Fruit fly (Drosophila melanogaster) whole organism, embryonic: ENCODE results near the gene CG15034.
A peak's percentile ranks its signal among the peaks of the same experiment; 100 is the strongest.

Experiments used
- B-H2 ChIP-seq: fragments of 200-800 bp; sonication (Bioruptor generic); optimal IDR thresholded peaks from 2 replicates; lab custom pipeline; 2018; ENCODE audit warnings: missing biosample characterization, mild to moderate bottlenecking, missing genetic modification characterization
- Bteb2 ChIP-seq: fragments of 200-800 bp; sonication (Bioruptor generic); optimal IDR thresholded peaks from 2 replicates; lab custom pipeline; 2016; ENCODE audit warnings: missing biosample characterization, missing genetic modification characterization
- CG14667 ChIP-seq: fragments of 200-800 bp; sonication (Bioruptor generic); IDR thresholded peaks from 2 replicates; pipeline ENCODE4 v1.3.6; 2022; ENCODE audit warnings: missing biosample characterization, missing genetic modification characterization
- CG15269 ChIP-seq: fragments of 200-800 bp; sonication (Bioruptor generic); optimal IDR thresholded peaks from 2 replicates; lab custom pipeline; 2018; ENCODE audit warnings: missing biosample characterization, mild to moderate bottlenecking, missing genetic modification characterization, moderate library complexity
- CG1602 ChIP-seq: fragments of 200-800 bp; sonication (Bioruptor generic); optimal IDR thresholded peaks from 3 replicates; lab custom pipeline; 2016; ENCODE audit warnings: missing biosample characterization, missing genetic modification characterization
- CG17328 ChIP-seq: fragments of 200-800 bp; sonication (Bioruptor generic); IDR thresholded peaks from 2 replicates; pipeline ENCODE4 v1.3.6; 2022; ENCODE audit warnings: missing biosample characterization, missing genetic modification characterization
- CG17802 ChIP-seq: fragments of 200-800 bp; sonication (Bioruptor generic); optimal IDR thresholded peaks from 2 replicates; lab custom pipeline; 2018; ENCODE audit warnings: missing biosample characterization, mild to moderate bottlenecking, missing genetic modification characterization, moderate library complexity
- CG17912 ChIP-seq: fragments of 200-800 bp; sonication (Bioruptor generic); optimal IDR thresholded peaks from 2 replicates; lab custom pipeline; 2018; ENCODE audit warnings: missing biosample characterization, mild to moderate bottlenecking, missing genetic modification characterization
- CG2712 ChIP-seq: fragments of 200-800 bp; optimal IDR thresholded peaks from 3 replicates; lab custom pipeline; 2019; ENCODE audit warnings: missing biosample characterization, mild to moderate bottlenecking, missing genetic modification characterization, moderate library complexity
- CG31365 ChIP-seq: fragments of 200-800 bp; sonication (Bioruptor generic); optimal IDR thresholded peaks from 2 replicates; lab custom pipeline; 2018; ENCODE audit warnings: missing biosample characterization, mild to moderate bottlenecking, missing genetic modification characterization
- CG31441 ChIP-seq: fragments of 200-800 bp; sonication (Bioruptor generic); IDR thresholded peaks from 2 replicates; pipeline ENCODE4 v1.3.6; 2022; ENCODE audit warnings: missing biosample characterization, missing genetic modification characterization
- CG3407 ChIP-seq: fragments of 200-800 bp; sonication (Bioruptor generic); optimal IDR thresholded peaks from 2 replicates; lab custom pipeline; 2018; ENCODE audit warnings: missing biosample characterization, mild to moderate bottlenecking, missing genetic modification characterization
- CG42726 ChIP-seq: fragments of 200-800 bp; sonication (Bioruptor generic); IDR thresholded peaks from 2 replicates; pipeline ENCODE4 v1.3.6; 2022; ENCODE audit warnings: missing biosample characterization, missing genetic modification characterization; ENCODE audit not compliant: partially characterized antibody
- CG4404 ChIP-seq: fragments of 200-800 bp; sonication (Bioruptor generic); IDR thresholded peaks from 2 replicates; pipeline ENCODE4 v1.3.6; 2022; ENCODE audit warnings: missing biosample characterization, missing genetic modification characterization
- CG5180 ChIP-seq: fragments of 200-800 bp; sonication (Bioruptor generic); optimal IDR thresholded peaks from 3 replicates; lab custom pipeline; 2017; ENCODE audit warnings: missing biosample characterization, missing genetic modification characterization, mild to moderate bottlenecking, moderate library complexity, missing genetic modification reagents
- CG6254 ChIP-seq: fragments of 200-800 bp; sonication (Bioruptor generic); optimal IDR thresholded peaks from 3 replicates; lab custom pipeline; 2017; ENCODE audit warnings: mild to moderate bottlenecking, missing biosample characterization, missing genetic modification reagents, missing genetic modification characterization
- CG7745 ChIP-seq: fragments of 200-800 bp; sonication (Bioruptor generic); optimal IDR thresholded peaks from 2 replicates; lab custom pipeline; 2018; ENCODE audit warnings: missing biosample characterization, mild to moderate bottlenecking, missing genetic modification characterization, moderate library complexity
- CoRest ChIP-seq: fragments of 200-800 bp; sonication (Bioruptor generic); optimal IDR thresholded peaks from 3 replicates; lab custom pipeline; 2018; ENCODE audit warnings: missing biosample characterization, mild to moderate bottlenecking, missing genetic modification characterization, moderate library complexity
- Deaf1 ChIP-seq: fragments of 200-800 bp; optimal IDR thresholded peaks from 3 replicates; lab custom pipeline; 2019; ENCODE audit warnings: missing biosample characterization, mild to moderate bottlenecking, missing genetic modification characterization, moderate library complexity
- Dip2 ChIP-seq: fragments of 200-800 bp; sonication (Bioruptor generic); IDR thresholded peaks from 2 replicates; pipeline ENCODE4 v1.3.6; 2022; ENCODE audit warnings: missing biosample characterization, missing genetic modification characterization
- Doc2 ChIP-seq: fragments of 200-800 bp; sonication (Bioruptor generic); IDR thresholded peaks from 2 replicates; pipeline ENCODE4 v1.3.6; 2022; ENCODE audit warnings: missing biosample characterization, missing genetic modification characterization
- Ets65A ChIP-seq: fragments of 200-800 bp; sonication (Bioruptor generic); peaks from one replicate; lab custom pipeline; 2016; ENCODE audit warnings: missing biosample characterization, missing genetic modification characterization
- Jarid2 ChIP-seq: fragments of 200-800 bp; sonication (Bioruptor generic); optimal IDR thresholded peaks from 3 replicates; lab custom pipeline; 2017; ENCODE audit warnings: mild to moderate bottlenecking, missing biosample characterization, missing genetic modification reagents, missing genetic modification characterization
- Mes4 ChIP-seq: fragments of 200-800 bp; sonication (Bioruptor generic); optimal IDR thresholded peaks from 2 replicates; lab custom pipeline; 2016; ENCODE audit warnings: missing biosample characterization, missing genetic modification characterization
- PHDP ChIP-seq: fragments of 200-800 bp; sonication (Bioruptor generic); optimal IDR thresholded peaks from 3 replicates; lab custom pipeline; 2018; ENCODE audit warnings: missing biosample characterization, mild to moderate bottlenecking, missing genetic modification characterization, moderate library complexity
- Sox100B ChIP-seq: fragments of 200-800 bp; sonication (Bioruptor generic); optimal IDR thresholded peaks from 3 replicates; lab custom pipeline; 2018; ENCODE audit warnings: missing biosample characterization, mild to moderate bottlenecking, missing genetic modification characterization
- Vsx1 ChIP-seq: fragments of 200-800 bp; sonication (Bioruptor generic); optimal IDR thresholded peaks from 2 replicates; lab custom pipeline; 2017; ENCODE audit warnings: missing biosample characterization, mild to moderate bottlenecking, missing genetic modification characterization, missing genetic modification reagents
- abd-A ChIP-seq: fragments of 200-800 bp; sonication (Bioruptor generic); optimal IDR thresholded peaks from 3 replicates; lab custom pipeline; 2019; ENCODE audit warnings: missing biosample characterization, mild to moderate bottlenecking, missing genetic modification characterization, moderate library complexity
- cato ChIP-seq: fragments of 200-800 bp; sonication (Bioruptor generic); optimal IDR thresholded peaks from 2 replicates; lab custom pipeline; 2016; ENCODE audit warnings: missing biosample characterization, missing genetic modification characterization, borderline replicate concordance
- caup ChIP-seq: fragments of 200-800 bp; sonication (Bioruptor generic); optimal IDR thresholded peaks from 3 replicates; lab custom pipeline; 2017; ENCODE audit warnings: missing biosample characterization, mild to moderate bottlenecking, missing genetic modification characterization, moderate library complexity; ENCODE audit not compliant: severe bottlenecking
- corto ChIP-seq: fragments of 200-800 bp; sonication (Bioruptor generic); optimal IDR thresholded peaks from 2 replicates; lab custom pipeline; 2016; ENCODE audit warnings: missing biosample characterization, mild to moderate bottlenecking, missing genetic modification characterization, moderate library complexity
- danr ChIP-seq: fragments of 200-800 bp; sonication (Bioruptor generic); IDR thresholded peaks from 2 replicates; pipeline ENCODE4 v1.3.6; 2022; ENCODE audit warnings: missing biosample characterization, missing genetic modification characterization
- fd96Cb ChIP-seq: fragments of 200-800 bp; sonication (Bioruptor generic); optimal IDR thresholded peaks from 2 replicates; lab custom pipeline; 2018; ENCODE audit warnings: missing biosample characterization, mild to moderate bottlenecking, missing genetic modification characterization, moderate library complexity
- fu2 ChIP-seq: fragments of 200-800 bp; sonication (Bioruptor generic); optimal IDR thresholded peaks from 2 replicates; lab custom pipeline; 2016; ENCODE audit warnings: missing biosample characterization, missing genetic modification characterization
- grau ChIP-seq: fragments of 200-800 bp; optimal IDR thresholded peaks from 3 replicates; lab custom pipeline; 2019; ENCODE audit warnings: missing biosample characterization, mild to moderate bottlenecking, missing genetic modification characterization, moderate library complexity
- hb ChIP-seq: fragments of 200-800 bp; sonication (Bioruptor generic); IDR thresholded peaks from 3 replicates; pipeline ENCODE4 v1.3.6; 2022; ENCODE audit warnings: missing biosample characterization, missing genetic modification characterization; ENCODE audit not compliant: partially characterized antibody
- hbn ChIP-seq: fragments of 200-800 bp; sonication (Bioruptor generic); IDR thresholded peaks from 2 replicates; pipeline ENCODE4 v1.3.6; 2022; ENCODE audit warnings: missing biosample characterization, missing genetic modification characterization; ENCODE audit not compliant: partially characterized antibody
- hth ChIP-seq: fragments of >200 bp; optimal IDR thresholded peaks from 2 replicates; lab custom pipeline; 2017; ENCODE audit warnings: inconsistent platforms
- kay ChIP-seq: fragments of 200-800 bp; sonication (Bioruptor generic); optimal IDR thresholded peaks from 2 replicates; lab custom pipeline; 2016; ENCODE audit warnings: missing biosample characterization, missing genetic modification characterization
- onecut ChIP-seq: fragments of 200-800 bp; sonication (Bioruptor generic); IDR thresholded peaks from 2 replicates; pipeline ENCODE4 v1.3.6; 2022; ENCODE audit warnings: missing biosample characterization, missing genetic modification characterization
- peb ChIP-seq: fragments of 200-800 bp; sonication (Bioruptor generic); IDR thresholded peaks from 2 replicates; pipeline ENCODE4 v1.3.6; 2022; ENCODE audit warnings: missing biosample characterization, missing genetic modification characterization
- row ChIP-seq: fragments of 200-800 bp; sonication (Bioruptor generic); IDR thresholded peaks from 3 replicates; pipeline ENCODE4 v1.3.6; 2022; ENCODE audit warnings: missing biosample characterization, missing genetic modification characterization
- sc ChIP-seq, 3 experiments: fragments of >200 bp in 2 of 3; fragments of 200-800 bp in 1 of 3; sonication (Bioruptor generic) in 1 of 3; optimal IDR thresholded peaks; 2 replicates in 2 of 3; 3 replicates in 1 of 3; lab custom pipeline; 2017; ENCODE audit warnings: mild to moderate bottlenecking in 1 of 3, missing biosample characterization in 1 of 3, missing genetic modification characterization in 1 of 3, missing genetic modification reagents in 1 of 3
- slou ChIP-seq: fragments of 200-800 bp; sonication (Bioruptor generic); optimal IDR thresholded peaks from 3 replicates; lab custom pipeline; 2016; ENCODE audit warnings: missing biosample characterization, missing genetic modification characterization
- sr ChIP-seq: fragments of 200-800 bp; sonication (Bioruptor generic); IDR thresholded peaks from 3 replicates; pipeline ENCODE4 v1.3.6; 2022; ENCODE audit warnings: missing biosample characterization, missing genetic modification characterization
- ssp ChIP-seq: fragments of 200-800 bp; sonication (Bioruptor generic); IDR thresholded peaks from 2 replicates; pipeline ENCODE4 v1.3.6; 2022; ENCODE audit warnings: missing biosample characterization, missing genetic modification characterization
- unpg ChIP-seq: fragments of 200-800 bp; sonication (Bioruptor generic); optimal IDR thresholded peaks from 3 replicates; lab custom pipeline; 2018; ENCODE audit warnings: missing biosample characterization, mild to moderate bottlenecking, missing genetic modification characterization, moderate library complexity
- zfh2 ChIP-seq: fragments of 200-800 bp; sonication (Bioruptor generic); optimal IDR thresholded peaks from 2 replicates; lab custom pipeline; 2016; ENCODE audit warnings: missing biosample characterization, missing genetic modification characterization

CG15034 gene

dm6 chrX:7323649-7324511 is 23.4 kb downstream of the CG15034 start, which contains the start of the genes Atg5 and Dok (continued):
- no peak for TF ChIP-seq PHDP
- TF ChIP-seq kay (GFP tag; lab: Kevin White, UChicago): no peak
- TF ChIP-seq Jarid2 (GFP tag; lab: Kevin White, UChicago): no peak
- TF ChIP-seq CG2712 (tag; lab: Kevin White, UChicago): peak; percentile 49
- no peak for TF ChIP-seq danr (GFP tag; lab: Robert Waterston, UW)
- TF ChIP-seq CG31441 (GFP tag; lab: Robert Waterston, UW): peak; percentile 59; the same call in 1 of the 2 replicates
- no peak for TF ChIP-seq sr (GFP tag; lab: Robert Waterston, UW)
- TF ChIP-seq CG31365 (tag; lab: Kevin White, UChicago): no peak
- peak; percentile 0 for TF ChIP-seq fu2 (GFP tag; lab: Kevin White, UChicago)
- peak; percentile 54 for TF ChIP-seq hbn
- TF ChIP-seq onecut (GFP tag; lab: Robert Waterston, UW): no peak
- no peak for TF ChIP-seq CG14667
- peak; percentile 32; the same call in 1 of the 2 replicates for TF ChIP-seq CG17328
- TF ChIP-seq CG17802 (tag; lab: Kevin White, UChicago): no peak
- TF ChIP-seq Mes4 (GFP tag; lab: Kevin White, UChicago): no peak
- TF ChIP-seq CG1602 (GFP tag; lab: Kevin White, UChicago): peak; percentile 30
- TF ChIP-seq CG6254: no peak
- TF ChIP-seq Dip2: no peak
- no peak for TF ChIP-seq caup
- peak; percentile 94 for TF ChIP-seq Ets65A (GFP tag; lab: Kevin White, UChicago)
- TF ChIP-seq cato (GFP tag; lab: Kevin White, UChicago): no peak
- no peak for TF ChIP-seq abd-A (tag; lab: Kevin White, UChicago)
- no peak for TF ChIP-seq slou
- no peak for TF ChIP-seq CG3407
- peak; percentile 77 for TF ChIP-seq row (GFP tag; lab: Robert Waterston, UW)
- TF ChIP-seq Sox100B (GFP tag; lab: Kevin White, UChicago): no peak
- no peak for TF ChIP-seq fd96Cb (tag; lab: Kevin White, UChicago)
- no peak for TF ChIP-seq Doc2 (GFP tag; lab: Robert Waterston, UW)
- peak; percentile 23 for TF ChIP-seq grau (tag; lab: Kevin White, UChicago)
- peak; percentile 59 for TF ChIP-seq CoRest (tag; lab: Kevin White, UChicago)
- TF ChIP-seq corto (GFP tag; lab: Kevin White, UChicago): no peak
- TF ChIP-seq hb: no peak; the same call in 2 of the 3 replicates
- TF ChIP-seq sc (optimal IDR thresholded peaks at IDR 0.05; lab: Kevin White, UChicago): no peak
- no peak for TF ChIP-seq sc (GFP tag; optimal IDR thresholded peaks at IDR 0.05; lab: Kevin White, UChicago)
- TF ChIP-seq CG42726 (GFP tag; lab: Robert Waterston, UW): peak; percentile 55
- 0 out of 2 replicates have a peak, but pooled peaks have one; percentile 29 for TF ChIP-seq CG4404
- TF ChIP-seq CG15269 (tag; lab: Kevin White, UChicago): peak; percentile 21
- TF ChIP-seq B-H2 (GFP tag; lab: Kevin White, UChicago): no peak
- no peak for TF ChIP-seq Deaf1 (tag; lab: Kevin White, UChicago)
- no peak for TF ChIP-seq Bteb2 (GFP tag; lab: Kevin White, UChicago)
- no peak for TF ChIP-seq peb (GFP tag; lab: Robert Waterston, UW)
- no peak for TF ChIP-seq CG17912 (GFP tag; lab: Kevin White, UChicago)
- TF ChIP-seq hth (lab: Kevin White, UChicago): no peak
- TF ChIP-seq CG5180 (GFP tag; lab: Kevin White, UChicago): no peak
- no peak for TF ChIP-seq CG7745 (tag; lab: Kevin White, UChicago)
- TF ChIP-seq zfh2 (GFP tag; lab: Kevin White, UChicago): peak; percentile 66
- TF ChIP-seq ssp (GFP tag; lab: Robert Waterston, UW): peak; percentile 38; the same call in 1 of the 2 replicates
- TF ChIP-seq Vsx1: no peak
- no peak for TF ChIP-seq unpg (GFP tag; lab: Kevin White, UChicago)
